Worm (Caenorhabditis elegans): ENCODE data around the gene cfp-1.

DNA sequence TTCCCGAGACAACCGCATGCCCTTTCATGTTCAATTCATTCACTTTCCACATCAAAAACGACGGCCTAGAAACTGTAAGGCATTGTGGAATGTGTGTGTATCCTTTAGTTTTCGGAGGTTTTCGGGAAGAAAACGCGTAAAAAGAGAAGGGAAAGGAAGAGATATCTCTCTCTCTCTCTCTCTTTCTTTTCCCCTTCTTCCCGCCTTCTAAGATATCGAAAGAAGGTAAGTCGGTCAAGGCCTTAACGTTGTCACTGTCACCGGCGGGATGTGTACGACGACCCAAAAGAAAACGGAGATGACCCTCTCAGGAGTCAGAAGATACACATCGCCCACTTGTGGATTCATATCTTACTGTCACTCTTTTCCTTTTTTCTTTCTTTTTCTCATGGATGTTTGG, 12.5 kb downstream of the cfp-1 start:
- TF ChIP-seq W03F9.2 (tag; optimal IDR thresholded peaks at IDR 0.05) = no peak
- TF ChIP-seq him-1 (tag; optimal IDR thresholded peaks at IDR 0.05) = no peak
- no peak for TF ChIP-seq dao-5 (tag; optimal IDR thresholded peaks at IDR 0.05)

All from whole organism, L4/young adult.